Fruit fly (Drosophila melanogaster): ENCODE measurements around the gene CG9921.

DNA sequence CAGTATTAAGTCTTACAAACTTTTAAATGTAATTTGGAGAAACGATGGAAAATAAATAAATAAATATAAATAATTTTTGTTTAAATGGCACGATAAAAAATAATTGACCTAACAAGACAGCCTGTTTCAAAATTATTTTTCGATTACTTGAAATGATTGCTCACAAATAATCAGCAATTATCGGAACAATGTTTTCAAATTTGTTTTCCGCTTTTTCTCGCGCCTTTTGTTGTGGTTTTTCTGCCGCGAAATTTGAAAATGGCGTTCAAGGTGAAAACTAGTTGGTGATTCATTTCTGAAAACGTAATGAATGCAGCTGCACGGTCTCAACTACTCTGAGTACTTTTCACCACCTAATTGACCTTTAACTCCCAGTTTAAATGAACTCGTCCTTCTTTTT lies 12.4 kb downstream of the CG9921 start:
- TF ChIP-seq CG10348 (GFP tag; IDR thresholded peaks at IDR 0.05) = no peak
- no peak for TF ChIP-seq Snoo (tag; optimal IDR thresholded peaks at IDR 0.05)
- no peak for TF ChIP-seq CG14655 (GFP tag; optimal IDR thresholded peaks at IDR 0.05)
- TF ChIP-seq CG15710 (tag; optimal IDR thresholded peaks at IDR 0.05) = no peak
- no peak for TF ChIP-seq Pif1A (GFP tag; optimal IDR thresholded peaks at IDR 0.05)
- TF ChIP-seq EcR (GFP tag; optimal IDR thresholded peaks at IDR 0.05) = no peak
- TF ChIP-seq Ets98B (GFP tag; IDR thresholded peaks at IDR 0.05) = no peak
